Fruit fly (Drosophila melanogaster): Measurements from ENCODE around the gene CG33253.

The CG33253 gene

DNA sequence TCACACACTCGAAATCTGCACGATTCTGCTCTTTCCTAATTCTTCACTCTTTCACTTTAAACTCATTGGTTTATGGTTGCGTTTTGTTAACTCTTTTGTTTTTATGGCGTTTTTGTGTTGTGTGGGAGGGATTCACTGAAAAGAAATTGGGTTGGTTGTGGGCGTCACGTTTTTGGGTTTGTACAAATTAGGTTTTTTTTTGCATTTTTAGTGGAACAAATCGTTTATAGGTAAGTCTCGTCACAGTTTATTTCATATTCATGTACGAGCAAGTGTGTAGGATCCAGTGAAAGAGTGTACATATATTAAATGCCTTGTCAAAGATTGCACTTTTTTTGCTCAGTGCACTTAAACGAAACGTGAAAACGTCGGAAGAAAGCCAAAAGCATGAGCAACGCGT lies 18.5 kb upstream of the CG33253 start (continued):
- TF ChIP-seq CG2129 (GFP tag; IDR thresholded peaks at IDR 0.05; ENCODE audit: partially characterized antibody) (no peak), gcm (GFP tag; optimal IDR thresholded peaks at IDR 0.05) (no peak), CG11695 (GFP tag; IDR thresholded peaks at IDR 0.05) (0 out of 3 replicates have a peak, but pooled peaks have one; percentile 9), CG14860 (GFP tag; IDR thresholded peaks at IDR 0.05; ENCODE audit: partially characterized antibody) (no peak), fd96Cb (tag; optimal IDR thresholded peaks at IDR 0.05) (no peak), esg (GFP tag; conservative IDR thresholded peaks at IDR 0.05) (no peak), Ssrp (tag; optimal IDR thresholded peaks at IDR 0.05) (no peak), danr (GFP tag; IDR thresholded peaks at IDR 0.05) (no peak), croc (GFP tag; conservative IDR thresholded peaks at IDR 0.05) (no peak), trem (tag; optimal IDR thresholded peaks at IDR 0.05) (no peak), Dip2 (GFP tag; IDR thresholded peaks at IDR 0.05) (no peak), CG2678 (tag; optimal IDR thresholded peaks at IDR 0.05) (peak; percentile 41), CG17359 (tag; optimal IDR thresholded peaks at IDR 0.05) (peak; percentile 43), CG18619 (GFP tag; optimal IDR thresholded peaks at IDR 0.05) (no peak), pan (optimal IDR thresholded peaks at IDR 0.05) (no peak), pan (GFP tag; optimal IDR thresholded peaks at IDR 0.05 in 1 of 2, IDR thresholded peaks at IDR 0.05 in 1 of 2) (no peak), CG9437 (GFP tag; optimal IDR thresholded peaks at IDR 0.05) (no peak), Myb (GFP tag; optimal IDR thresholded peaks at IDR 0.05) (peak; percentile 14), Nf-YB (GFP tag; optimal IDR thresholded peaks at IDR 0.05) (no peak), Meics (GFP tag; optimal IDR thresholded peaks at IDR 0.05) (peak; percentile 21), CG4854 (GFP tag; optimal IDR thresholded peaks at IDR 0.05) (no peak), CG17328 (GFP tag; IDR thresholded peaks at IDR 0.05) (no peak), gem (tag; optimal IDR thresholded peaks at IDR 0.05) (peak; percentile 53), lbe (GFP tag; optimal IDR thresholded peaks at IDR 0.05) (peak; percentile 36), ci (GFP tag; IDR thresholded peaks at IDR 0.05) (no peak), CG1529 (GFP tag; optimal IDR thresholded peaks at IDR 0.05) (no peak), hkb (optimal IDR thresholded peaks at IDR 0.05) (no peak), hkb (GFP tag; IDR thresholded peaks at IDR 0.05) (no peak), CG13296 (GFP tag; optimal IDR thresholded peaks at IDR 0.05) (no peak), row (GFP tag; IDR thresholded peaks at IDR 0.05) (0 out of 3 replicates have a peak, but pooled peaks have one; percentile 32), pb (GFP tag; optimal IDR thresholded peaks at IDR 0.05) (no peak), CG2202 (tag; optimal IDR thresholded peaks at IDR 0.05) (no peak), CG14050 (GFP tag; IDR thresholded peaks at IDR 0.05) (no peak), CG6254 (GFP tag; optimal IDR thresholded peaks at IDR 0.05) (no peak), dysf (GFP tag; IDR thresholded peaks at IDR 0.05) (peak; percentile 34; the same call in 2 of the 3 replicates), her (GFP tag; optimal IDR thresholded peaks at IDR 0.05) (peak; percentile 9), bcd (GFP tag; optimal IDR thresholded peaks at IDR 0.05) (peak; percentile 44), Jarid2 (GFP tag; optimal IDR thresholded peaks at IDR 0.05) (no peak), gro (GFP tag; optimal IDR thresholded peaks at IDR 0.05) (no peak), CG13287 (GFP tag; IDR thresholded peaks at IDR 0.05; ENCODE audit: partially characterized antibody) (no peak), Camta (GFP tag; optimal IDR thresholded peaks at IDR 0.05) (peak; percentile 34), bigmax (GFP tag; optimal IDR thresholded peaks at IDR 0.05) (no peak), CG5180 (GFP tag; optimal IDR thresholded peaks at IDR 0.05) (peak; percentile 13), pfk (GFP tag; optimal IDR thresholded peaks at IDR 0.05) (no peak), CG10565 (GFP tag; optimal IDR thresholded peaks at IDR 0.05) (no peak), CG17802 (tag; optimal IDR thresholded peaks at IDR 0.05) (no peak), CG3407 (GFP tag; optimal IDR thresholded peaks at IDR 0.05) (no peak), ro (GFP tag; IDR thresholded peaks at IDR 0.05) (no peak), CG2712 (tag; optimal IDR thresholded peaks at IDR 0.05) (no peak), Deaf1 (tag; optimal IDR thresholded peaks at IDR 0.05) (no peak), Pdp1 (GFP tag; optimal IDR thresholded peaks at IDR 0.05) (peak in 1 of 2 experiments; percentile 5)

Data from whole organism, embryonic.